Fruit fly (Drosophila melanogaster) whole organism, embryonic: ENCODE data around the gene CG10413.
A peak's percentile ranks its signal among the peaks of the same experiment; 100 is the strongest.

ENCODE experiments used
- CG10321 ChIP-seq: fragments of 200-800 bp; sonication (Bioruptor generic); IDR thresholded peaks from 2 replicates; pipeline ENCODE4 v1.3.6; 2022; ENCODE audit warnings: missing biosample characterization, missing genetic modification characterization
- CG13287 ChIP-seq: fragments of 200-800 bp; sonication (Bioruptor generic); IDR thresholded peaks from 2 replicates; pipeline ENCODE4 v1.3.6; 2022; ENCODE audit warnings: missing biosample characterization, missing genetic modification characterization; ENCODE audit not compliant: partially characterized antibody
- CG15479 ChIP-seq: fragments of 200-800 bp; sonication (Bioruptor generic); optimal IDR thresholded peaks from 3 replicates; lab custom pipeline; 2019; ENCODE audit warnings: missing biosample characterization, mild to moderate bottlenecking, missing genetic modification characterization, moderate library complexity
- CG1832 ChIP-seq: fragments of 200-800 bp; sonication (Bioruptor generic); optimal IDR thresholded peaks from 2 replicates; lab custom pipeline; 2017; ENCODE audit warnings: missing biosample characterization, mild to moderate bottlenecking, missing genetic modification characterization, inconsistent platforms
- CG34376 ChIP-seq: fragments of 200-800 bp; sonication (Bioruptor generic); optimal IDR thresholded peaks from 2 replicates; lab custom pipeline; 2018; ENCODE audit warnings: missing biosample characterization, mild to moderate bottlenecking, missing genetic modification characterization
- CG3995 ChIP-seq: fragments of 200-800 bp; sonication (Bioruptor generic); optimal IDR thresholded peaks from 3 replicates; lab custom pipeline; 2016; ENCODE audit warnings: missing biosample characterization, missing genetic modification characterization
- CG4360 ChIP-seq: fragments of 200-800 bp; sonication (Bioruptor generic); IDR thresholded peaks from 2 replicates; pipeline ENCODE4 v1.3.6; 2022; ENCODE audit warnings: missing biosample characterization, missing genetic modification characterization
- CG4707 ChIP-seq: fragments of 200-800 bp; sonication (Bioruptor generic); optimal IDR thresholded peaks from 2 replicates; lab custom pipeline; 2018; ENCODE audit warnings: missing biosample characterization, mild to moderate bottlenecking, missing genetic modification characterization, moderate library complexity
- CG5953 ChIP-seq: fragments of 200-800 bp; sonication (Bioruptor generic); IDR thresholded peaks from 2 replicates; pipeline ENCODE4 v1.3.6; 2022; ENCODE audit warnings: missing biosample characterization, missing genetic modification characterization
- CG6765 ChIP-seq: fragments of 200-800 bp; sonication (Bioruptor generic); optimal IDR thresholded peaks from 3 replicates; lab custom pipeline; 2017; ENCODE audit warnings: missing biosample characterization, mild to moderate bottlenecking, missing genetic modification characterization
- CG7928 ChIP-seq: fragments of 200-800 bp; sonication (Bioruptor generic); optimal IDR thresholded peaks from 2 replicates; lab custom pipeline; 2017; ENCODE audit warnings: missing biosample characterization, mild to moderate bottlenecking, missing genetic modification characterization
- CG7987 ChIP-seq: fragments of 200-800 bp; sonication (Bioruptor generic); optimal IDR thresholded peaks from 2 replicates; lab custom pipeline; 2018; ENCODE audit warnings: missing biosample characterization, mild to moderate bottlenecking, missing genetic modification characterization, moderate library complexity
- CG8290 ChIP-seq, 3 experiments: fragments of 200-800 bp; sonication (Bioruptor generic); optimal IDR thresholded peaks; 2 replicates each; lab custom pipeline; 2016 to 2019; ENCODE audit warnings: missing biosample characterization in 3 of 3, missing genetic modification characterization in 3 of 3, mild to moderate bottlenecking in 2 of 3, moderate library complexity in 1 of 3
- CG9727 ChIP-seq: fragments of 200-800 bp; sonication (Bioruptor generic); optimal IDR thresholded peaks from 3 replicates; lab custom pipeline; 2017; ENCODE audit warnings: missing biosample characterization, mild to moderate bottlenecking, missing genetic modification characterization
- GATAe ChIP-seq: fragments of 200-800 bp; sonication (Bioruptor generic); conservative IDR thresholded peaks from 2 replicates; pipeline ENCODE4 v1.3.6; 2022; ENCODE audit warnings: missing biosample characterization, missing genetic modification characterization
- HHEX ChIP-seq: fragments of 200-800 bp; sonication (Bioruptor generic); optimal IDR thresholded peaks from 3 replicates; lab custom pipeline; 2017; ENCODE audit warnings: missing biosample characterization, mild to moderate bottlenecking, missing genetic modification characterization, missing genetic modification reagents
- Hr39 ChIP-seq: fragments of >200 bp; optimal IDR thresholded peaks from 2 replicates; lab custom pipeline; 2017
- Hr78 ChIP-seq, 2 experiments: fragments of 200-800 bp in 1 of 2; fragments of >200 bp in 1 of 2; sonication (Bioruptor generic) in 1 of 2; optimal IDR thresholded peaks; 2 replicates each; lab custom pipeline; 2017 to 2019; ENCODE audit warnings: missing biosample characterization in 2 of 2, missing genetic modification characterization in 2 of 2, mild to moderate bottlenecking in 1 of 2, moderate library complexity in 1 of 2
- Kr ChIP-seq: fragments of 200-800 bp; sonication (Bioruptor generic); optimal IDR thresholded peaks from 2 replicates; lab custom pipeline; 2017; ENCODE audit warnings: missing biosample characterization, mild to moderate bottlenecking, missing genetic modification characterization
- Med ChIP-seq: fragments of 200-800 bp; sonication (Bioruptor generic); peaks from one replicate; lab custom pipeline; 2016; ENCODE audit warnings: missing biosample characterization, missing genetic modification characterization, mild to moderate bottlenecking, inconsistent platforms, moderate library complexity
- Pdp1 ChIP-seq, 2 experiments: fragments of 200-800 bp; sonication (Bioruptor generic); optimal IDR thresholded peaks; 3 replicates each; lab custom pipeline; 2016; ENCODE audit warnings: missing biosample characterization in 2 of 2, missing genetic modification characterization in 2 of 2, mild to moderate bottlenecking in 1 of 2, moderate library complexity in 1 of 2
- Trl ChIP-seq, 3 experiments: fragments of >200 bp in 2 of 3; fragments of 200-800 bp in 1 of 3; sonication (Bioruptor generic) in 1 of 3; optimal IDR thresholded peaks; 2 replicates in 1 of 3; 3 replicates in 2 of 3; lab custom pipeline; 2016 to 2017; ENCODE audit warnings: missing biosample characterization in 1 of 3, missing genetic modification characterization in 1 of 3
- YL-1 ChIP-seq: fragments of 200-800 bp; sonication (Bioruptor generic); optimal IDR thresholded peaks from 3 replicates; lab custom pipeline; 2017; ENCODE audit warnings: missing biosample characterization, mild to moderate bottlenecking, missing genetic modification characterization
- chinmo ChIP-seq: fragments of 200-800 bp; sonication (Bioruptor generic); IDR thresholded peaks from 4 replicates; pipeline ENCODE4 v1.3.6; 2022; ENCODE audit warnings: missing biosample characterization, missing genetic modification characterization; ENCODE audit not compliant: partially characterized antibody
- ci ChIP-seq: fragments of 200-800 bp; sonication (Bioruptor generic); IDR thresholded peaks from 3 replicates; pipeline ENCODE4 v1.3.6; 2022; ENCODE audit warnings: missing biosample characterization, missing genetic modification characterization
- crol ChIP-seq: fragments of 200-800 bp; sonication (Bioruptor generic); IDR thresholded peaks from 2 replicates; pipeline ENCODE4 v1.3.6; 2022; ENCODE audit warnings: missing biosample characterization, missing genetic modification characterization
- cwo ChIP-seq: fragments of 200-800 bp; sonication (Bioruptor generic); optimal IDR thresholded peaks from 3 replicates; lab custom pipeline; 2017; ENCODE audit warnings: missing biosample characterization, missing genetic modification characterization, mild to moderate bottlenecking, moderate library complexity, missing genetic modification reagents
- da ChIP-seq: fragments of 200-800 bp; sonication (Bioruptor generic); optimal IDR thresholded peaks from 2 replicates; lab custom pipeline; 2016; ENCODE audit warnings: missing biosample characterization, missing genetic modification characterization
- dimm ChIP-seq: fragments of 200-800 bp; sonication (Bioruptor generic); IDR thresholded peaks from 2 replicates; pipeline ENCODE4 v1.3.6; 2022; ENCODE audit warnings: missing biosample characterization, missing genetic modification characterization
- exex ChIP-seq: fragments of 200-800 bp; sonication (Bioruptor generic); optimal IDR thresholded peaks from 4 replicates; lab custom pipeline; 2018; ENCODE audit warnings: missing biosample characterization, mild to moderate bottlenecking, missing genetic modification characterization, moderate library complexity
- gcm ChIP-seq: fragments of 200-800 bp; sonication (Bioruptor generic); optimal IDR thresholded peaks from 2 replicates; lab custom pipeline; 2019; ENCODE audit warnings: missing biosample characterization, mild to moderate bottlenecking, missing genetic modification characterization, moderate library complexity
- gro ChIP-seq: fragments of 200-800 bp; sonication (Bioruptor generic); optimal IDR thresholded peaks from 2 replicates; lab custom pipeline; 2016; ENCODE audit warnings: missing biosample characterization, missing genetic modification characterization
- gsb-n ChIP-seq: fragments of 200-800 bp; sonication (Bioruptor generic); optimal IDR thresholded peaks from 3 replicates; lab custom pipeline; 2018; ENCODE audit warnings: missing biosample characterization, mild to moderate bottlenecking, missing genetic modification characterization
- knrl ChIP-seq: fragments of 200-800 bp; sonication (Bioruptor generic); IDR thresholded peaks from 3 replicates; pipeline ENCODE4 v1.3.6; 2022; ENCODE audit warnings: missing biosample characterization, missing genetic modification characterization; ENCODE audit not compliant: partially characterized antibody
- lab ChIP-seq: fragments of 200-800 bp; sonication (Bioruptor generic); optimal IDR thresholded peaks from 3 replicates; lab custom pipeline; 2017; ENCODE audit warnings: missing biosample characterization, missing genetic modification characterization, mild to moderate bottlenecking, moderate library complexity, missing genetic modification reagents
- mirr ChIP-seq: fragments of 200-800 bp; sonication (Bioruptor generic); optimal IDR thresholded peaks from 3 replicates; lab custom pipeline; 2018; ENCODE audit warnings: missing biosample characterization, mild to moderate bottlenecking, missing genetic modification characterization
- nau ChIP-seq: fragments of 200-800 bp; sonication (Bioruptor generic); optimal IDR thresholded peaks from 3 replicates; lab custom pipeline; 2017; ENCODE audit warnings: missing biosample characterization, mild to moderate bottlenecking, missing genetic modification characterization, missing genetic modification reagents
- rib ChIP-seq: fragments of 200-800 bp; sonication (Bioruptor generic); IDR thresholded peaks from 2 replicates; pipeline ENCODE4 v1.3.6; 2022; ENCODE audit warnings: missing biosample characterization, missing genetic modification characterization
- sd ChIP-seq: fragments of 200-800 bp; sonication (Bioruptor generic); optimal IDR thresholded peaks from 3 replicates; lab custom pipeline; 2018; ENCODE audit warnings: missing biosample characterization, mild to moderate bottlenecking, missing genetic modification characterization, moderate library complexity
- sens ChIP-seq: fragments of 200-800 bp; sonication (Bioruptor generic); peaks from one replicate; lab custom pipeline; 2016; ENCODE audit warnings: missing biosample characterization, missing genetic modification characterization
- sob ChIP-seq: fragments of 200-800 bp; sonication (Bioruptor generic); IDR thresholded peaks from 2 replicates; pipeline ENCODE4 v1.3.6; 2022; ENCODE audit warnings: missing biosample characterization, missing genetic modification characterization
- sug ChIP-seq: fragments of 200-800 bp; optimal IDR thresholded peaks from 2 replicates; lab custom pipeline; 2019; ENCODE audit warnings: missing biosample characterization, mild to moderate bottlenecking, missing genetic modification characterization, moderate library complexity
- tll ChIP-seq, 2 experiments: fragments of 200-800 bp in 1 of 2; fragments of >200 bp in 1 of 2; sonication (Bioruptor generic) in 1 of 2; optimal IDR thresholded peaks; 2 replicates each; lab custom pipeline; 2017 to 2019; ENCODE audit warnings: missing biosample characterization in 2 of 2, missing genetic modification characterization in 2 of 2, mild to moderate bottlenecking in 1 of 2, moderate library complexity in 1 of 2
- vvl ChIP-seq: fragments of 200-800 bp; sonication (Bioruptor generic); IDR thresholded peaks from 2 replicates; pipeline ENCODE4 v1.3.6; 2022; ENCODE audit warnings: missing biosample characterization, missing genetic modification characterization
- z ChIP-seq: fragments of 200-800 bp; sonication (Bioruptor generic); IDR thresholded peaks from 3 replicates; pipeline ENCODE4 v1.3.6; 2022; ENCODE audit warnings: missing biosample characterization, missing genetic modification characterization

Gene CG10413

DNA sequence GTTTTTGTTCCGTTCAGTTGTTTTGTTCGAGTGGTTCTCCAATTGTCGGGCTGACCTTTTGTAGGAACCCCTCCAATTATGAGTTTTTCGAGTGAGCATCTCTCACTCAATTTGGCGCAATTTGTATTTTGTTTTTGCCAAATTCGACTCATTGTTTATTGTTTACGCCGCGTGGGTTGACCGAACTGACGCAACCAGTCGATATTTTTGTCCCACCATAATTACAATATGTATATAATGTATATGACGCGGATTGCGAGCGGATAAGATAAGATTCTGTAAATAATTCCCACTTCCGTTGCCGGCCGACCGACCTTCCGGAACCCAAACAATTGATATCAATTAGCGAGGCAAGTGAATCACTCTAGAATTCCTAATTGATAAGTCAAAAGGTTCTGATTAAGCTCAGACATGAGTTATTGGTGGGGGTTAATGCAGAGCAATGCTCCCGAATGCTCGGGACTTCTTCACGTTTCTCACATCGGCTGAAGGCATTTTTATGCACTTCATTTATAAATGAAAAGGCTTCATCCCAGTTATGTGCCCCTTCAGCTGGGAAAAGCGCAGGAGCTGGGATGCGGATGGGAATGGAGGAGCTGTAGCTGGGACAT lies 25.7 kb upstream of the CG10413 start:
- TF ChIP-seq mirr (GFP tag; lab: Kevin White, UChicago), result peak; percentile 79
- TF ChIP-seq Trl (optimal IDR thresholded peaks at IDR 0.05; lab: Kevin White, UChicago), result no peak
- TF ChIP-seq Trl (GFP tag; optimal IDR thresholded peaks at IDR 0.05; lab: Kevin White, UChicago), result no peak
- no peak for TF ChIP-seq CG6765 (GFP tag; lab: Kevin White, UChicago)
- peak; percentile 54 for TF ChIP-seq sd (tag; lab: Kevin White, UChicago)
- peak; percentile 25 for TF ChIP-seq Med (GFP tag; lab: Kevin White, UChicago)
- peak; percentile 63 for TF ChIP-seq sens (GFP tag; lab: Kevin White, UChicago)
- TF ChIP-seq exex, result peak; percentile 84
- peak; percentile 53; the same call in 1 of the 3 replicates for TF ChIP-seq z (GFP tag; lab: Robert Waterston, UW)
- TF ChIP-seq Pdp1 (GFP tag; optimal IDR thresholded peaks at IDR 0.05; lab: Kevin White, UChicago), result peak in 1 of 2 experiments; percentile 71
- no peak for TF ChIP-seq YL-1 (GFP tag; lab: Kevin White, UChicago)
- peak; percentile 61 for TF ChIP-seq GATAe (GFP tag; lab: Robert Waterston, UW)
- peak; percentile 33 for TF ChIP-seq lab (GFP tag; lab: Kevin White, UChicago)
- TF ChIP-seq sug, result peak; percentile 19
- TF ChIP-seq CG34376, result peak; percentile 44

DNA sequence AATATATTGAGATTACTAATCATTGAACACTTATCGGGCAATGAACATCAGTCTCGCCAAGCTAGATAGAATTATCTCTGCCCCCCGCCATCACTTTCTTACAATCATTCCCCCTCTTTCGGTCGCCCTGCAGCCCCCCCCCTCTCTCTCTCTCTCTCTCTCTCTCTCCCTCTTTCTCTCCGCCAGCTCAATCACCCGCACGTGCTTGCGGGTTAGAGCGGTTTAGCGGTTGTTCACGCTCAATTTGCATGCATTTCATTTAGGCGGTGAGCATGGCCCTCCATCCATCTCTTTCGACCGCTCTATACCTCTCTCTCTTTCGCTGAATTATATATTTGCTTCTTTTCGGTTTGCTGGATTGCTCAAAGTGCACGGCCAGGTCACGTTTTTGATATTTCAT lies 24.1 kb upstream of the CG10413 start:
- TF ChIP-seq CG15479 (peak; percentile 96), chinmo (GFP tag; lab: Robert Waterston, UW) (0 out of 4 replicates have a peak, but pooled peaks have one; percentile 59), rib (GFP tag; lab: Robert Waterston, UW) (no peak), vvl (peak; percentile 74), Med (GFP tag; lab: Kevin White, UChicago) (peak; percentile 34), gsb-n (tag; lab: Kevin White, UChicago) (peak; percentile 69), sens (GFP tag; lab: Kevin White, UChicago) (peak; percentile 55), sob (GFP tag; lab: Robert Waterston, UW) (no peak), gcm (GFP tag; lab: Kevin White, UChicago) (peak; percentile 34), tll (GFP tag; optimal IDR thresholded peaks at IDR 0.05; lab: Kevin White, UChicago) (peak in 1 of 2 experiments; percentile 50), Hr78 (GFP tag; optimal IDR thresholded peaks at IDR 0.05; lab: Kevin White, UChicago) (peak in 1 of 2 experiments; percentile 26), CG3995 (GFP tag; lab: Kevin White, UChicago) (no peak), ci (GFP tag; lab: Robert Waterston, UW) (0 out of 3 replicates have a peak, but pooled peaks have one; percentile 21), CG4360 (GFP tag; lab: Robert Waterston, UW) (no peak), CG8290 (GFP tag; optimal IDR thresholded peaks at IDR 0.05; lab: Kevin White, UChicago) (no peak), CG8290 (tag; optimal IDR thresholded peaks at IDR 0.05; lab: Kevin White, UChicago) (peak in 1 of 2 experiments; percentile 7), Kr (GFP tag; lab: Kevin White, UChicago) (no peak), CG4707 (GFP tag; lab: Kevin White, UChicago) (no peak), CG5953 (GFP tag; lab: Robert Waterston, UW) (peak; percentile 30; the same call in 1 of the 2 replicates), Hr39 (lab: Kevin White, UChicago) (no peak), CG9727 (GFP tag; lab: Kevin White, UChicago) (no peak), CG10321 (GFP tag; lab: Robert Waterston, UW) (peak; percentile 73), CG1832 (GFP tag; lab: Kevin White, UChicago) (peak; percentile 76), nau (no peak), knrl (GFP tag; lab: Robert Waterston, UW) (no peak), gro (GFP tag; lab: Kevin White, UChicago) (no peak), HHEX (GFP tag; lab: Kevin White, UChicago) (no peak), CG13287 (GFP tag; lab: Robert Waterston, UW) (0 out of 2 replicates have a peak, but pooled peaks have one; percentile 14), CG7928 (GFP tag; lab: Kevin White, UChicago) (no peak), sug (peak; percentile 29), Trl (optimal IDR thresholded peaks at IDR 0.05; lab: Kevin White, UChicago) (peak; percentile 46 to 51), Trl (GFP tag; optimal IDR thresholded peaks at IDR 0.05; lab: Kevin White, UChicago) (no peak), z (GFP tag; lab: Robert Waterston, UW) (peak; percentile 57; the same call in 1 of the 3 replicates), cwo (GFP tag; lab: Kevin White, UChicago) (peak; percentile 91), dimm (GFP tag; lab: Robert Waterston, UW) (no peak), da (peak; percentile 31), crol (GFP tag; lab: Robert Waterston, UW) (peak; percentile 94), CG7987 (GFP tag; lab: Kevin White, UChicago) (peak; percentile 49)
